Fruit fly (Drosophila melanogaster) whole organism, embryonic: Measurements from ENCODE around the gene CG15422.

ENCODE experiments used
- Atf3 ChIP-seq: fragments of 200-800 bp; sonication (Bioruptor generic); optimal IDR thresholded peaks from 3 replicates; lab custom pipeline; 2016; ENCODE audit warnings: missing biosample characterization, missing genetic modification characterization
- CG16863 ChIP-seq: fragments of 200-800 bp; sonication (Bioruptor generic); optimal IDR thresholded peaks from 3 replicates; lab custom pipeline; 2016; ENCODE audit warnings: missing biosample characterization, missing genetic modification characterization
- Ptx1 ChIP-seq: fragments of 200-800 bp; sonication (Bioruptor generic); IDR thresholded peaks from 2 replicates; pipeline ENCODE4 v1.3.6; 2022; ENCODE audit warnings: missing biosample characterization, missing genetic modification characterization
- Sin3A ChIP-seq: fragments of >200 bp; optimal IDR thresholded peaks from 2 replicates; lab custom pipeline; 2018
- gce ChIP-seq: fragments of 200-800 bp; sonication (Bioruptor generic); IDR thresholded peaks from 3 replicates; pipeline ENCODE4 v1.3.6; 2022; ENCODE audit warnings: missing biosample characterization, missing genetic modification characterization
- tup ChIP-seq: fragments of 200-800 bp; sonication (Bioruptor generic); optimal IDR thresholded peaks from 2 replicates; lab custom pipeline; 2016; ENCODE audit warnings: missing biosample characterization, mild to moderate bottlenecking, missing genetic modification characterization, moderate library complexity

- TF ChIP-seq gce (no peak), CG16863 (GFP tag; lab: Kevin White, UChicago) (no peak), tup (no peak), Ptx1 (GFP tag; lab: Robert Waterston, UW) (no peak), Atf3 (GFP tag; lab: Kevin White, UChicago) (no peak), Sin3A (lab: Kevin White, UChicago) (no peak)
Observed at dm6 chr2L:3968325-3968724, 36.5 kb upstream of the CG15422 start.
